Fruit fly (Drosophila melanogaster) whole organism, embryonic: ENCODE results near the gene Mct1.

Experiments used
- Awh ChIP-seq: fragments of 200-800 bp; sonication (Bioruptor generic); IDR thresholded peaks from 2 replicates; pipeline ENCODE4, ENCODE4 v1.3.6; 2022; ENCODE audit warnings: missing biosample characterization, missing genetic modification characterization
- B-H1 ChIP-seq: fragments of 200-800 bp; sonication (Bioruptor generic); IDR thresholded peaks from 3 replicates; pipeline ENCODE4 v1.3.6; 2022; ENCODE audit warnings: missing biosample characterization, missing genetic modification characterization
- B-H2 ChIP-seq: fragments of 200-800 bp; sonication (Bioruptor generic); optimal IDR thresholded peaks from 2 replicates; lab custom pipeline; 2018; ENCODE audit warnings: missing biosample characterization, mild to moderate bottlenecking, missing genetic modification characterization
- CG10543 ChIP-seq: fragments of 200-800 bp; sonication (Bioruptor generic); optimal IDR thresholded peaks from 3 replicates; lab custom pipeline; 2017; ENCODE audit warnings: missing biosample characterization, mild to moderate bottlenecking, missing genetic modification characterization, moderate library complexity
- CG12071 ChIP-seq: fragments of 200-800 bp; sonication (Bioruptor generic); optimal IDR thresholded peaks from 3 replicates; lab custom pipeline; 2018; ENCODE audit warnings: missing biosample characterization, mild to moderate bottlenecking, missing genetic modification characterization
- CG12219 ChIP-seq: fragments of 200-800 bp; sonication (Bioruptor generic); optimal IDR thresholded peaks from 3 replicates; lab custom pipeline; 2018; ENCODE audit warnings: missing biosample characterization, mild to moderate bottlenecking, missing genetic modification characterization
- CG12744 ChIP-seq: fragments of 200-800 bp; sonication (Bioruptor generic); optimal IDR thresholded peaks from 2 replicates; lab custom pipeline; 2016; ENCODE audit warnings: missing biosample characterization, missing genetic modification characterization
- CG13296 ChIP-seq: fragments of 200-800 bp; sonication (Bioruptor generic); optimal IDR thresholded peaks from 3 replicates; lab custom pipeline; 2018; ENCODE audit warnings: missing biosample characterization, mild to moderate bottlenecking, missing genetic modification characterization
- CG13424 ChIP-seq: fragments of 200-800 bp; sonication (Bioruptor generic); optimal IDR thresholded peaks from 2 replicates; lab custom pipeline; 2019; ENCODE audit warnings: missing biosample characterization, mild to moderate bottlenecking, missing genetic modification characterization, moderate library complexity
- CG14710 ChIP-seq: fragments of 200-800 bp; sonication (Bioruptor generic); optimal IDR thresholded peaks from 3 replicates; lab custom pipeline; 2019; ENCODE audit warnings: missing biosample characterization, mild to moderate bottlenecking, missing genetic modification characterization, moderate library complexity
- CG15514 ChIP-seq: fragments of 200-800 bp; sonication (Bioruptor generic); optimal IDR thresholded peaks from 3 replicates; lab custom pipeline; 2017; ENCODE audit warnings: missing biosample characterization, missing genetic modification characterization, mild to moderate bottlenecking, moderate library complexity, missing genetic modification reagents
- CG1792 ChIP-seq: fragments of 200-800 bp; sonication (Bioruptor generic); optimal IDR thresholded peaks from 2 replicates; lab custom pipeline; 2016; ENCODE audit warnings: missing biosample characterization, missing genetic modification characterization
- CG18262 ChIP-seq: fragments of 200-800 bp; optimal IDR thresholded peaks from 3 replicates; lab custom pipeline; 2019; ENCODE audit warnings: missing biosample characterization, mild to moderate bottlenecking, missing genetic modification characterization, moderate library complexity
- CG18599 ChIP-seq: fragments of 200-800 bp; sonication (Bioruptor generic); optimal IDR thresholded peaks from 3 replicates; lab custom pipeline; 2017; ENCODE audit warnings: missing biosample characterization, missing genetic modification characterization, mild to moderate bottlenecking, moderate library complexity, missing genetic modification reagents
- CG32767 ChIP-seq: fragments of 200-800 bp; sonication (Bioruptor generic); IDR thresholded peaks from 2 replicates; pipeline ENCODE4 v1.3.6; 2022; ENCODE audit warnings: missing biosample characterization, missing genetic modification characterization
- CG3995 ChIP-seq: fragments of 200-800 bp; sonication (Bioruptor generic); optimal IDR thresholded peaks from 3 replicates; lab custom pipeline; 2016; ENCODE audit warnings: missing biosample characterization, missing genetic modification characterization
- CG43689 ChIP-seq: fragments of 200-800 bp; sonication (Bioruptor generic); IDR thresholded peaks from 2 replicates; pipeline ENCODE4 v1.3.6; 2022; ENCODE audit warnings: missing biosample characterization, missing genetic modification characterization
- CG4707 ChIP-seq: fragments of 200-800 bp; sonication (Bioruptor generic); optimal IDR thresholded peaks from 2 replicates; lab custom pipeline; 2018; ENCODE audit warnings: missing biosample characterization, mild to moderate bottlenecking, missing genetic modification characterization, moderate library complexity
- CG7271 ChIP-seq: fragments of 200-800 bp; sonication (Bioruptor generic); optimal IDR thresholded peaks from 2 replicates; lab custom pipeline; 2018; ENCODE audit warnings: missing biosample characterization, mild to moderate bottlenecking, missing genetic modification characterization, moderate library complexity
- CG8290 ChIP-seq, 3 experiments: fragments of 200-800 bp; sonication (Bioruptor generic); optimal IDR thresholded peaks; 2 replicates each; lab custom pipeline; 2016 to 2019; ENCODE audit warnings: missing biosample characterization in 3 of 3, missing genetic modification characterization in 3 of 3, mild to moderate bottlenecking in 2 of 3, moderate library complexity in 1 of 3
- CG9437 ChIP-seq: fragments of 200-800 bp; sonication (Bioruptor generic); optimal IDR thresholded peaks from 2 replicates; lab custom pipeline; 2018; ENCODE audit warnings: missing biosample characterization, mild to moderate bottlenecking, missing genetic modification characterization
- D ChIP-seq, 2 experiments: fragments of 200-800 bp in 1 of 2; fragments of >200 bp in 1 of 2; sonication (Bioruptor generic) in 1 of 2; optimal IDR thresholded peaks; 2 replicates in 1 of 2; 3 replicates in 1 of 2; lab custom pipeline; 2017; ENCODE audit warnings: mild to moderate bottlenecking in 1 of 2, missing biosample characterization in 1 of 2, missing genetic modification characterization in 1 of 2, missing genetic modification reagents in 1 of 2
- Deaf1 ChIP-seq: fragments of 200-800 bp; optimal IDR thresholded peaks from 3 replicates; lab custom pipeline; 2019; ENCODE audit warnings: missing biosample characterization, mild to moderate bottlenecking, missing genetic modification characterization, moderate library complexity
- Fer1 ChIP-seq: fragments of 200-800 bp; sonication (Bioruptor generic); optimal IDR thresholded peaks from 2 replicates; lab custom pipeline; 2017; ENCODE audit warnings: missing biosample characterization, mild to moderate bottlenecking, missing genetic modification characterization
- Fer3 ChIP-seq: fragments of 200-800 bp; sonication (Bioruptor generic); optimal IDR thresholded peaks from 2 replicates; lab custom pipeline; 2018; ENCODE audit warnings: missing biosample characterization, mild to moderate bottlenecking, missing genetic modification characterization, moderate library complexity
- HLH3B ChIP-seq: fragments of 200-800 bp; sonication (Bioruptor generic); IDR thresholded peaks from 2 replicates; pipeline ENCODE4 v1.3.6; 2022; ENCODE audit warnings: missing biosample characterization, missing genetic modification characterization
- Kr ChIP-seq: fragments of 200-800 bp; sonication (Bioruptor generic); optimal IDR thresholded peaks from 2 replicates; lab custom pipeline; 2017; ENCODE audit warnings: missing biosample characterization, mild to moderate bottlenecking, missing genetic modification characterization
- Meics ChIP-seq: fragments of 200-800 bp; sonication (Bioruptor generic); optimal IDR thresholded peaks from 2 replicates; lab custom pipeline; 2017; ENCODE audit warnings: missing biosample characterization, mild to moderate bottlenecking, missing genetic modification characterization
- Mrtf ChIP-seq: fragments of 200-800 bp; sonication (Bioruptor generic); IDR thresholded peaks from 3 replicates; pipeline ENCODE4 v1.3.6; 2022; ENCODE audit warnings: missing biosample characterization, missing genetic modification characterization
- NC2α ChIP-seq: fragments of 200-800 bp; sonication (Bioruptor generic); optimal IDR thresholded peaks from 2 replicates; lab custom pipeline; 2016; ENCODE audit warnings: missing biosample characterization, missing genetic modification characterization
- Nf-YC ChIP-seq: fragments of 200-800 bp; optimal IDR thresholded peaks from 3 replicates; lab custom pipeline; 2019; ENCODE audit warnings: missing biosample characterization, mild to moderate bottlenecking, missing genetic modification characterization, moderate library complexity
- Opbp ChIP-seq: fragments of 200-800 bp; sonication (Bioruptor generic); IDR thresholded peaks from 3 replicates; pipeline ENCODE4 v1.3.6; 2022; ENCODE audit warnings: missing biosample characterization, missing genetic modification characterization; ENCODE audit not compliant: partially characterized antibody
- Sry-δ ChIP-seq: fragments of 200-800 bp; sonication (Bioruptor generic); optimal IDR thresholded peaks from 2 replicates; lab custom pipeline; 2016; ENCODE audit warnings: missing biosample characterization, missing genetic modification characterization
- Xrp1 ChIP-seq: fragments of 200-800 bp; sonication (Bioruptor generic); IDR thresholded peaks from 2 replicates; pipeline ENCODE4 v1.3.6; 2022; ENCODE audit warnings: missing biosample characterization, missing genetic modification characterization
- bbx ChIP-seq: fragments of 200-800 bp; sonication (Bioruptor generic); IDR thresholded peaks from 2 replicates; pipeline ENCODE4 v1.3.6; 2022; ENCODE audit warnings: missing biosample characterization, missing genetic modification characterization; ENCODE audit not compliant: partially characterized antibody
- btn ChIP-seq: fragments of 200-800 bp; sonication (Bioruptor generic); optimal IDR thresholded peaks from 2 replicates; lab custom pipeline; 2016; ENCODE audit warnings: missing biosample characterization, missing genetic modification characterization
- crp ChIP-seq, 2 experiments: fragments of 200-800 bp; sonication (Bioruptor generic); optimal IDR thresholded peaks; 2 replicates in 1 of 2; 3 replicates in 1 of 2; lab custom pipeline; 2017; ENCODE audit warnings: missing biosample characterization in 2 of 2, missing genetic modification characterization in 2 of 2, mild to moderate bottlenecking in 1 of 2, moderate library complexity in 1 of 2
- ham ChIP-seq: fragments of 200-800 bp; sonication (Bioruptor generic); IDR thresholded peaks from 2 replicates; pipeline ENCODE4 v1.3.6; 2022; ENCODE audit warnings: missing biosample characterization, missing genetic modification characterization
- ind ChIP-seq: fragments of 200-800 bp; sonication (Bioruptor generic); optimal IDR thresholded peaks from 3 replicates; lab custom pipeline; 2016; ENCODE audit warnings: missing biosample characterization, missing genetic modification characterization
- maf-S ChIP-seq: fragments of 200-800 bp; sonication (Bioruptor generic); optimal IDR thresholded peaks from 2 replicates; lab custom pipeline; 2016; ENCODE audit warnings: missing biosample characterization, missing genetic modification characterization
- mam ChIP-seq: fragments of 200-800 bp; sonication (Bioruptor generic); optimal IDR thresholded peaks from 3 replicates; lab custom pipeline; 2016; ENCODE audit warnings: missing biosample characterization, missing genetic modification characterization
- mld ChIP-seq: fragments of 200-800 bp; sonication (Bioruptor generic); IDR thresholded peaks from 3 replicates; pipeline ENCODE4 v1.3.6; 2022; ENCODE audit warnings: missing biosample characterization, missing genetic modification characterization; ENCODE audit not compliant: partially characterized antibody
- nerfin-2 ChIP-seq: fragments of 200-800 bp; sonication (Bioruptor generic); IDR thresholded peaks from 2 replicates; pipeline ENCODE4 v1.3.6; 2022; ENCODE audit warnings: missing biosample characterization, missing genetic modification characterization; ENCODE audit not compliant: partially characterized antibody
- nom ChIP-seq: fragments of 200-800 bp; sonication (Bioruptor generic); optimal IDR thresholded peaks from 2 replicates; lab custom pipeline; 2017; ENCODE audit warnings: missing biosample characterization, missing genetic modification characterization, mild to moderate bottlenecking, moderate library complexity, missing genetic modification reagents
- phol ChIP-seq: fragments of 200-800 bp; sonication (Bioruptor generic); optimal IDR thresholded peaks from 3 replicates; lab custom pipeline; 2018; ENCODE audit warnings: missing biosample characterization, mild to moderate bottlenecking, missing genetic modification characterization, moderate library complexity
- schlank ChIP-seq: fragments of 200-800 bp; sonication (Bioruptor generic); optimal IDR thresholded peaks from 2 replicates; lab custom pipeline; 2018; ENCODE audit warnings: missing biosample characterization, mild to moderate bottlenecking, missing genetic modification characterization
- sob ChIP-seq: fragments of 200-800 bp; sonication (Bioruptor generic); IDR thresholded peaks from 2 replicates; pipeline ENCODE4 v1.3.6; 2022; ENCODE audit warnings: missing biosample characterization, missing genetic modification characterization
- stwl ChIP-seq: fragments of 200-800 bp; sonication (Bioruptor generic); optimal IDR thresholded peaks from 3 replicates; lab custom pipeline; 2018; ENCODE audit warnings: missing biosample characterization, mild to moderate bottlenecking, missing genetic modification characterization, moderate library complexity
- trem ChIP-seq: fragments of 200-800 bp; optimal IDR thresholded peaks from 3 replicates; lab custom pipeline; 2019; ENCODE audit warnings: missing biosample characterization, mild to moderate bottlenecking, missing genetic modification characterization, moderate library complexity
- vfl ChIP-seq: fragments of 200-800 bp; sonication (Bioruptor generic); optimal IDR thresholded peaks from 2 replicates; lab custom pipeline; 2016; ENCODE audit warnings: missing biosample characterization, missing genetic modification characterization

The Mct1 gene

DNA sequence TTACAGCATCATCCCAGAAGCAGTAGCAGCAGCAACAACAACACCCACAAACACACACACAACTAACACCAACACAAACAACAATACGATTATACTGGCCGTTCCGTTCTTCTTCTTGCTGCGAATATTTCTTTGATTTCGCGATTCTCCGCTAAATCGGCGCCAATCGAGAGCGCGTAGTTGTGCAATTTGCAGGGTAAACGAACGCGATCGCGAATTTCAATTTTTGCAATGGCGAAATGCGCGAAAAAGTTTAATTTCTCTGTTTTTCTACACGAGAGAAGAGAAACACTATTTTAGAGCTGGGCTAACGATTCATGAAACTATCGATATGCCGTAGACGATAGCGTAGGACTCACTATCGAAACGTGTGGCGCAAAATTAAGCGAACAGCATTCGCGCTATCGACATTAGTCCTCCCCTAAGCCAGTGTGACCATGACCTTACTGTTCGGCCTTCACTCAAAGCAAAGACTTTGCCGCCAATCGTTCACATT, 30.3 kb upstream of the Mct1 start, which contains the start of gene wapl (continued):
- peak; percentile 83 for TF ChIP-seq CG15514 (GFP tag; lab: Kevin White, UChicago)
- peak; percentile 21 for TF ChIP-seq Nf-YC (tag; lab: Kevin White, UChicago)
- TF ChIP-seq Mrtf (GFP tag; lab: Robert Waterston, UW) = no peak
- TF ChIP-seq Kr (GFP tag; lab: Kevin White, UChicago) = no peak
- TF ChIP-seq stwl = peak; percentile 61
- peak; percentile 18 for TF ChIP-seq phol (tag; lab: Kevin White, UChicago)
- TF ChIP-seq CG8290 (GFP tag; optimal IDR thresholded peaks at IDR 0.05; lab: Kevin White, UChicago) = peak; percentile 12
- TF ChIP-seq CG8290 (tag; optimal IDR thresholded peaks at IDR 0.05; lab: Kevin White, UChicago) = peak in 1 of 2 experiments; percentile 76
- TF ChIP-seq CG4707 (GFP tag; lab: Kevin White, UChicago) = no peak
- TF ChIP-seq CG13296 (GFP tag; lab: Kevin White, UChicago) = no peak
- TF ChIP-seq B-H1 = no peak
- no peak for TF ChIP-seq CG9437 (GFP tag; lab: Kevin White, UChicago)
- no peak for TF ChIP-seq NC2α (GFP tag; lab: Kevin White, UChicago)
- peak; percentile 97 for TF ChIP-seq bbx (GFP tag; lab: Robert Waterston, UW)
- peak; percentile 75 for TF ChIP-seq trem (tag; lab: Kevin White, UChicago)
- 0 out of 2 replicates have a peak, but pooled peaks have one; percentile 32 for TF ChIP-seq sob
- peak; percentile 69 for TF ChIP-seq CG14710 (tag; lab: Kevin White, UChicago)
- TF ChIP-seq CG12219 (GFP tag; lab: Kevin White, UChicago) = no peak
- peak; percentile 19 for TF ChIP-seq B-H2 (GFP tag; lab: Kevin White, UChicago)
- TF ChIP-seq CG12744 = no peak
- peak; percentile 87 for TF ChIP-seq nerfin-2 (GFP tag; lab: Robert Waterston, UW)
- no peak for TF ChIP-seq Xrp1
- peak; percentile 8 for TF ChIP-seq CG1792 (GFP tag; lab: Kevin White, UChicago)
- peak; percentile 19 for TF ChIP-seq Fer1 (GFP tag; lab: Kevin White, UChicago)
- TF ChIP-seq CG3995 = peak; percentile 58
- TF ChIP-seq ind (GFP tag; lab: Kevin White, UChicago) = no peak
- peak; percentile 24 for TF ChIP-seq mam
- no peak for TF ChIP-seq schlank (tag; lab: Kevin White, UChicago)
- TF ChIP-seq Sry-δ (GFP tag; lab: Kevin White, UChicago) = peak; percentile 99
- no peak for TF ChIP-seq Awh (GFP tag; lab: Robert Waterston, UW)
- TF ChIP-seq CG43689 (GFP tag; lab: Robert Waterston, UW) = no peak
- peak; percentile 57 for TF ChIP-seq D (optimal IDR thresholded peaks at IDR 0.05; lab: Kevin White, UChicago)
- TF ChIP-seq D (GFP tag; optimal IDR thresholded peaks at IDR 0.05; lab: Kevin White, UChicago) = no peak
- no peak for TF ChIP-seq CG7271 (tag; lab: Kevin White, UChicago)

dm6 chrX:2161020-2161419, 28.0 kb upstream of the Mct1 start:
- TF ChIP-seq ham (GFP tag; lab: Robert Waterston, UW) (no peak), Meics (GFP tag; lab: Kevin White, UChicago) (peak; percentile 39), CG18599 (GFP tag; lab: Kevin White, UChicago) (peak; percentile 72), crp (GFP tag; optimal IDR thresholded peaks at IDR 0.05; lab: Kevin White, UChicago) (no peak), vfl (GFP tag; lab: Kevin White, UChicago) (no peak), CG18262 (tag; lab: Kevin White, UChicago) (no peak), Deaf1 (tag; lab: Kevin White, UChicago) (peak; percentile 58), btn (GFP tag; lab: Kevin White, UChicago) (no peak), Opbp (GFP tag; lab: Robert Waterston, UW) (no peak), CG32767 (GFP tag; lab: Robert Waterston, UW) (no peak), nom (GFP tag; lab: Kevin White, UChicago) (no peak), CG12071 (GFP tag; lab: Kevin White, UChicago) (no peak), CG13424 (peak; percentile 20), CG10543 (GFP tag; lab: Kevin White, UChicago) (peak; percentile 48), Fer3 (tag; lab: Kevin White, UChicago) (peak; percentile 23), HLH3B (GFP tag; lab: Robert Waterston, UW) (no peak), maf-S (no peak), mld (GFP tag; lab: Robert Waterston, UW) (no peak)
